Worm (Caenorhabditis elegans): ENCODE measurements around the gene srw-73.

DNA sequence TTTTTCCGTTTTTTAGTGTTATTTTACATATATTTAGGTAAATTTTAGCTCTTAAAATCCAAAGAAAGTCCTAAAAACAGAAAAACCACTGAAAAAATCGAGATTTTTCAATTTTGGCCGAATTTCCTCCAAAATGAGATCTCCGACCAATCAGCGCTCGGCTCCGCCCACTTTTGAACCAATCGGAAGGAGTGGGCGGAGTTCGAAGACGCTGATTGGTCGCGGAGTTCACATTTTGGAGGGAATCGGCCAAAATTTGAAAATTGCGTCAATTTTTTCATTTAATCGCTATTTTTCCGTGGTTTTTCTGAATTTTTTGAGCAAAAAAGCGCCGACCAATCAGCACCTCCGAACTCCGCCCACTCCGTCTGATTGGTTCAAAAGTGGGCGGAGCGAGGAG is 47.7 kb downstream of the srw-73 start:
- TF ChIP-seq F13C5.2 (tag; optimal IDR thresholded peaks at IDR 0.05), result no peak
- no peak for TF ChIP-seq aly-1 (tag; optimal IDR thresholded peaks at IDR 0.05)
